Fruit fly (Drosophila melanogaster) S2 (cell line): ENCODE results near the gene CG2017.

Source experiments
- CG8478 ChIP-seq: fragments of >200 bp; optimal IDR thresholded peaks from 2 replicates; lab custom pipeline; 2018
- CTCF ChIP-seq, 2 experiments: fragments of >200 bp; optimal IDR thresholded peaks; 2 replicates each; lab custom pipeline; 2018

Gene CG2017

DNA sequence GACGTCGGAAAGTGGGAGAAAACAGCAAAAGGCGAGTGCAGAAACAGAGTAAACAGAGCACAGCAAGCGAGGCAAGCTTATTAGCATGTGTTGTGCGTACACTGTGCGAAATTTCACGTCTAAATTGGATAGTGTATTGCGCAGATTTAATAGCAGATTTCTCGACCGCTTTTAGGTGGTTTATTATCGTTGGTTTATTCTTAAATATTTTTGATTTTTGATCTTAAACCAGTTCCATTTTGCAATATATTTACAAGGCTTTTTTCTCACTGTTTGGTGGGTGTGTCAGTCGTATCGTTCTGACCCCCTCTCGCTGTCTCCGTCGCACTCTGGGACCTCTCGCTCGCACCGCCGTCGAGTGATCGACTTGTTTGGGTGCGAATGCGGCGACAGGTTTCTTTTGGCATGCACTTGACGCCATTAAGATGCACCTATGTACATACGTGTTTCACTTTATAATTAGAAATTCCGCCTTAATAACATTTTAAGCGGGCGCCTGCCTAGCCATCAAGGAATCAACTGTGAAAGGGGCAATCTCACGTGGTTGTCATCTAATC, 28.2 kb downstream of the CG2017 start:
- no peak for TF ChIP-seq CG8478 (lab: Kevin White, UChicago)
- TF ChIP-seq CTCF (optimal IDR thresholded peaks at IDR 0.05; lab: Kevin White, UChicago): no peak

DNA sequence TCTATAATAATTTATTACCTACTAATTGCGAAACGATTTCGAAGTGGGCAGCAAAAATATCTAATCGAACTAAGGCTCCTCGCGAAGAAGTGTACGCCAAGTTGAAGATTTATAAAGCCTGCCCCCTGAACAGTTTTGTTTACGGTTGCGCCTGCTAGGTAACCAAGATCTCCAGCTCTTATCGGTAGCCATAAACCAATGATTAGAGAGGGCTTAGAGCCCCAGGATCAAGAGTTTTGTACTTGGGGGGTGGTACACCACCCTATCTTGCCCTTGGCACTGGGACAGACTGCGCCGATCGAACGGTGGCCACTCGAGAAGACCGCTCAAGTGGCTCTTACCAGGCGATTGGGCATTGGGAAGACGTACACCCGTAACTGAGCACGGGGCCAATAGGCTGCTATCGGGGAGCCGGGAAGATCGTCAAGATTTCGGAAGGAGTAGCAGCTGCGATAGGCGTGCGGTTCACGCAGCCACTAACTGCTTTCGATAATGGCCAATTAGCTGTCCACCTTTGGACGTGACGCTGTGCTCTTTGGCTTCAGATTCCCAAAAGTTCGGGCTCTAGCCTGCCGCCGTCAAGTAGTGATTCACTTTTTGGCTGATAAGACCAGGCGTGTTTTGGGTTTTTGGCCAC, 29.7 kb downstream of the CG2017 start:
- TF ChIP-seq CG8478 (lab: Kevin White, UChicago) (no peak), CTCF (optimal IDR thresholded peaks at IDR 0.05; lab: Kevin White, UChicago) (no peak)

DNA sequence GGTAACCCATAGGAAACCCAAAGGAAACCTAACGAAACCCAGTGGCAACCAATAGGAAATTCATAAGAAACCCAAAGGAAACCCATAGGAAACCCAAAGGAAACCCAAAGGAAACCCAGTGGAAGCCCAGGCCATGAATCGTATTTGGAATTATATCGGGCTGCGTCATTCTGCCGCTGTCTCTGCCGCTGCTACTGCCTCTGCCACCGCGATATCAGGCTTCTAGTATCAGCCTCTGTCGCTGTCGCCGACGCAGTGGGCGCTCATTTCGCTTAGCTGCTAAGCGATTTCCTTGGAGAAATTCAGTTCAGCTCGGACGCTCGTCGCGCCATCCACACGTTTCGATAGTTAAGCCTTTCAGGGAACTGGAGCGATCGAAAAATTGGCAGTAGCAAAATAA, 30.9 kb downstream of the CG2017 start, which contains the start of gene CG1208:
Gene CG1208 (plus strand): TSS at position 301 of the 400 bp plus-strand sequence.
- TF ChIP-seq CG8478 (lab: Kevin White, UChicago) (no peak), CTCF (optimal IDR thresholded peaks at IDR 0.05; lab: Kevin White, UChicago) (no peak)

DNA sequence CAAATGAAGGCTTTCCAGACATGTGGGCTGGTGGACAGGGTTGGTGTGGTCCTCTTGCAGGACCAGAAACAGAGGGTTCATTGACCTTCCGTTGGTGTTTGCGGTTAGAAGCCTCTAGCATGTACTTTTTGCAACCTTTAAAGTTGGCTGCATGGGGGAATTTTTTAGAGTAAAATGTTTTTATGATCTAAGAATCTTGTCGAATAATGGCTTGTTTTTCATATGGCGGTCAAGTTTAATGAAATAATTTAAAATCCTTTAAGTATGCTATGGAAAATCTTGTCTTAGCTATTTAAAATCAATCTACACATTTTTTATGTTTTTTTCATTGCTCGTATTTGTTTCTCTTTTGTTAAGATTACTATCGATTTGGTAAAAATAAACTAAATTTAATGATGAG, 32.4 kb downstream of the CG2017 start, which contains the start of gene glob3:
Gene glob3 (plus strand): TSS at position 301 of the 400 bp plus-strand sequence.
- TF ChIP-seq CTCF (optimal IDR thresholded peaks at IDR 0.05; lab: Kevin White, UChicago) (no peak), CG8478 (lab: Kevin White, UChicago) (no peak)

DNA sequence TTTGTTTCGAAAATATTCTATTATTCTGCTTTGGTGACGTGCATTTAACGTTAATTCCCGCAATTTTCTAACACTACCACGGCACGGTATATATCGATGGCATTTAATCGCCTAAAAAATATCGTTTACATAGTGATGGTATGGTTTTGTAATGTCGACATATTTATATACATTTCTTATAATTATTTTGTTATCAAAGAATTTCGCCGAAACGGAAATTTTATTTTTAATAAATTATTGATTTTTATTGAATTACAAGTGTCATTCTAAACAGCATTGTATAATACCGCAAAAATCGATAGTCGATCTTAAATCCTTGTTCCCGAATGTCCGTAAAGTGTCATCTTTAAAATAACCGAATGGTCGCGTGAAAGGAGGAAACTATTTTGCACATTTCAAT, 37.7 kb downstream of the CG2017 start, which contains the start of the genes Sec20 and dgrn:
Gene Sec20 (minus strand): TSS at position 77 of the 400 bp plus-strand sequence.
Gene dgrn (plus strand): TSS at position 160 of the 400 bp plus-strand sequence.
- TF ChIP-seq CG8478 (lab: Kevin White, UChicago): no peak
- TF ChIP-seq CTCF (optimal IDR thresholded peaks at IDR 0.05; lab: Kevin White, UChicago): no peak

DNA sequence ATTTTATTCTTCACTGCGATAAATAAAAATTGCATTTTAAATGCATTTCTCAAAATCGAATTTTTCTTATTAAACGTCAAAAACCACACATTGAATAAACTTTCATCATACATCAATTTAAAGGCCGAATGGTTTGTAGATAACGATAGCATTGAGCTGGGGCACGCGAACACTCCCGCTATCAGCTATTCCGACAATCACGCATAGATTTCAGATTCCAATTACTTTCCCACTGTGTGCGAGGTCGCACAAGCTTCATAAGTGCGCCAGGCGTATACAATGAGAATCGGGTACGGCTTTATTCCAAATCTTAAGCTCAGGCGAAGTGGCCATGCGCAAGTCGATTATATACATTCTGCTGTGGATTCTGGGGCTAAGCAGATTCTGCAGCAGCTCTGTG, 40.5 kb downstream of the CG2017 start, which contains the start of gene CG46303:
Gene CG46303 (plus strand): TSS at position 223 of the 400 bp plus-strand sequence.
- TF ChIP-seq CG8478 (lab: Kevin White, UChicago): no peak
- no peak for TF ChIP-seq CTCF (optimal IDR thresholded peaks at IDR 0.05; lab: Kevin White, UChicago)

DNA sequence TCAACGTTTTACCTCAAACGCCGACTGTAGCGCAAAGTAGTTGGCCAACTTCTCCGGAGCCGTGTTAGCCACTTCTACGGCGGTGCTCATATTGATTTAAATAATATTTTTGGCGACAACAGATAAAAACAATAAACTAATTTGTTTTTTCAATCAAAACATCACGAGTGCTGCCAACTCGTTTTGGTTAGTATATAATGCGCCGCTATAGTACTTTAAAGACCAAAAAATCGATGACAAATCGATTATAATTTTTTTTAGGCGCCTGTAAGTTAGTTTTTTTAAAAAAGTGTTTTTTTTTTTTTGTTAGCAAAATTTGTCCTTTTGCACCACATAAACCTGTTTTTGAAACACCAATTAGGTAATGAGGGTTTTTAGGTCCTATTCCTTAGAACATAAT, 41.0 kb downstream of the CG2017 start, which contains the start of gene Hpr1:
Gene Hpr1 (minus strand): TSS at position 198 of the 400 bp plus-strand sequence.
- no peak for TF ChIP-seq CTCF (optimal IDR thresholded peaks at IDR 0.05; lab: Kevin White, UChicago)
- TF ChIP-seq CG8478 (lab: Kevin White, UChicago): no peak

DNA sequence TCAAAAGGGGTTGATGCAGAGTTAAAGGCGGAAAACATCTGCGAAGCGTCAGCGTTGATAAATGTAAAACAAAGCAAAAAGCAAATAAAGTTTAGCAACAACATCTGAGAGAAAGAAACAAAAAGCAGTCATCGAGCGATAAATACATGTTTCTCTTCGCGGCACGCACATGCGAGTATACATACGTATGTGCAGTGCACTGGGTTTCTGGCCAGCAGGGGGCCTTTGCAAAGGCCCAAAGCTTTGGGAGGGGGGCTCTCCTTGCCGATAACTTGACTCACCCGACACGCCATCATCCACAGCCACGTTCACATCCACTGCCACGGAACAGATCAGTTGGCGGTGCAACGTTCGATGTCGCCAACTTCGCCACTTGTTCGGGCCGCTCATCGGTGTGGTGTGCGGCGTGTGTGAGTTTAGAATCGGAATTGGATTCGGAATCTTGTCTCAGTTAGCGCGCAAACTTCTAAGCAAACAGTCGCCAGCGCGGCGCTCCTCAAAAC, 49.0 kb downstream of the CG2017 start, which contains the start of gene CG42675:
Gene CG42675 (plus strand): TSS at position 453 of the 503 bp plus-strand sequence.
- no peak for TF ChIP-seq CTCF (optimal IDR thresholded peaks at IDR 0.05; lab: Kevin White, UChicago)
- no peak for TF ChIP-seq CG8478 (lab: Kevin White, UChicago)
